Worm (Caenorhabditis elegans): ENCODE measurements around the gene C28A5.2.

DNA sequence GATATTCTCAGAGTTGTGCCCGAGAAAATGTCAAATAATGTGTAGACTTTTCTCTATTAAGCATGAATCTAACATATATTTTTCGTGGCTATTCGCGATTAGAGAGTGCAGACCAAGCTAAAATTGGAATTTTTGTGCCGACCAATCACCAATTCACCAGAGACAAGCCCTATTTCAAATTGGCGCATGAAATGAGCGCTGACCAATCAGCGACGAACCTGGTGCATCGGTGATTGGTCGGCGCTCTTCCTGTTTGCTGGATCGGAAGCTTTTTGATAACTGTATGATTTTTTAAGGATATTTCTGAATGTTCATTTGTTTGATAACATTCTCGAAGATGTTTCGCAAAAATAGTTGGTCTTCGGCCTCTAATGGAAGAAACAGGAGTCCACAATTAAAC is 14.0 kb upstream of the C28A5.2 start:
- TF ChIP-seq zag-1 (tag; optimal IDR thresholded peaks at IDR 0.05) (no peak), nhr-11 (tag; optimal IDR thresholded peaks at IDR 0.05) (no peak), fkh-10 (GFP tag; optimal IDR thresholded peaks at IDR 0.05) (no peak), nhr-71 (tag; optimal IDR thresholded peaks at IDR 0.05) (no peak), ama-1 (optimal IDR thresholded peaks at IDR 0.05) (no peak)

Data from whole organism, L1 larva.